Worm (Caenorhabditis elegans) whole organism, L2 larva: ENCODE measurements around the gene rab-21.

Experiments
- aly-2 ChIP-seq: fragments of 150-350 bp; optimal IDR thresholded peaks from 2 replicates; lab custom pipeline; 2014; ENCODE audit warnings: missing biosample characterization, missing genetic modification characterization
- ama-1 ChIP-seq: fragments of 150-350 bp; optimal IDR thresholded peaks from 2 replicates; lab custom pipeline; 2018; ENCODE audit warnings: inconsistent platforms
- blmp-1 ChIP-seq: sonication (generic microtip); optimal IDR thresholded peaks from 2 replicates; lab custom pipeline; 2017; ENCODE audit warnings: missing genetic modification characterization, mild to moderate bottlenecking, missing compliant biosample characterization, antibody characterized with exemption, moderate library complexity; ENCODE audit not compliant: insufficient read depth
- ceh-82 ChIP-seq: fragments of 150-350 bp; optimal IDR thresholded peaks from 2 replicates; lab custom pipeline; 2014; ENCODE audit warnings: missing biosample characterization, missing genetic modification characterization
- egl-27 ChIP-seq: sonication (generic microtip); optimal IDR thresholded peaks from 3 replicates; lab custom pipeline; 2017; ENCODE audit warnings: missing biosample characterization, missing genetic modification reagents, missing genetic modification characterization
- lin-11 ChIP-seq: fragments of 150-350 bp; sonication (generic microtip); optimal IDR thresholded peaks from 2 replicates; lab custom pipeline; 2014; ENCODE audit warnings: missing biosample characterization, missing genetic modification characterization, inconsistent platforms, mixed read lengths
- lin-13 ChIP-seq: fragments of 150-350 bp; optimal IDR thresholded peaks from 2 replicates; lab custom pipeline; 2014; ENCODE audit warnings: missing biosample characterization, missing genetic modification reagents, missing genetic modification characterization
- lsy-2 ChIP-seq, 2 experiments: fragments of 150-350 bp in 1 of 2; sonication (generic microtip) in 1 of 2; optimal IDR thresholded peaks; 2 replicates each; lab custom pipeline; 2014 to 2017; ENCODE audit warnings: missing biosample characterization in 2 of 2, missing genetic modification characterization in 2 of 2
- nhr-11 ChIP-seq: fragments of 150-350 bp; optimal IDR thresholded peaks from 2 replicates; lab custom pipeline; 2014; ENCODE audit warnings: missing biosample characterization, missing genetic modification characterization
- nhr-237 ChIP-seq: fragments of 150-350 bp; optimal IDR thresholded peaks from 2 replicates; lab custom pipeline; 2014; ENCODE audit warnings: missing biosample characterization, missing genetic modification characterization
- nhr-77 ChIP-seq: fragments of 150-350 bp; optimal IDR thresholded peaks from 2 replicates; lab custom pipeline; 2014; ENCODE audit warnings: missing biosample characterization, missing genetic modification characterization
- ztf-1 ChIP-seq: fragments of 200-800 bp; sonication (Bioruptor generic); conservative IDR thresholded peaks from 2 replicates; pipeline ENCODE4 v1.3.6; 2022; ENCODE audit warnings: missing genetic modification characterization, missing compliant biosample characterization
- ztf-11 ChIP-seq: sonication (generic microtip); optimal IDR thresholded peaks from 2 replicates; lab custom pipeline; 2017; ENCODE audit warnings: missing biosample characterization, missing genetic modification characterization

DNA sequence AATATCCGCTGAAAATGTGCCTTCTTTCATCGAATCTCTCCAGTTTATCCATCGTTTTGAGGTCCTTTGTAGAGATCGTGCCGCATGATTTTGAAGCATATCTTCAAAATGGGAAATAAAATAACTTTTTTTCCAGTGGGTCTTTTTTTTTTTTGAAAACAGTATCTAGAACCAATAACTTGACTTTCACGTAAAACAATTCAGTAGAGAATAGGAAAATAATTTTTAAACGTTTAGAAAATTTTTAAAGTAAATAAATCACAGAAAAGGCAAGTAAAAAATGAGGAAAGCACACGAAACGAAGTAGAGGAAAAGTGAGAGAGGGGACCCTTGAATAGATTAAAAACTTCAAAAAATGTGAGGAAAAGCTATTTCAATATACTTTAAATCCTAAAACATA lies 16.0 kb downstream of the rab-21 start, which contains the start of gene chdh-1:
- no peak for TF ChIP-seq ama-1 (lab: Kevin White, UChicago)
- TF ChIP-seq lsy-2 (tag; optimal IDR thresholded peaks at IDR 0.05; lab: Kevin White, UChicago) = no peak
- TF ChIP-seq nhr-11 (tag; lab: Kevin White, UChicago) = no peak
- TF ChIP-seq ztf-11 (tag; lab: Kevin White, UChicago) = no peak
- no peak for TF ChIP-seq ceh-82 (tag; lab: Kevin White, UChicago)
- no peak for TF ChIP-seq egl-27 (tag; lab: Kevin White, UChicago)
- TF ChIP-seq ztf-1 (GFP tag; lab: Robert Waterston, UW) = no peak
- TF ChIP-seq lin-11 (tag; lab: Kevin White, UChicago) = no peak
- no peak for TF ChIP-seq nhr-237 (tag; lab: Kevin White, UChicago)
- no peak for TF ChIP-seq aly-2 (tag; lab: Kevin White, UChicago)
- no peak for TF ChIP-seq lin-13 (GFP tag; lab: Kevin White, UChicago)
- TF ChIP-seq blmp-1 (tag; lab: Kevin White, UChicago) = no peak
- TF ChIP-seq nhr-77 (tag; lab: Kevin White, UChicago) = no peak
